Worm (Caenorhabditis elegans) whole organism, L1 larva: Measurements from ENCODE around the gene srj-52.

Source experiments
- aha-1 ChIP-seq: fragments of 150-350 bp; optimal IDR thresholded peaks from 2 replicates; lab custom pipeline; 2014; ENCODE audit warnings: missing biosample characterization, missing genetic modification characterization
- lsy-2 ChIP-seq, 2 experiments: fragments of 150-350 bp; optimal IDR thresholded peaks; 2 replicates each; lab custom pipeline; 2014; ENCODE audit warnings: missing biosample characterization in 2 of 2, missing genetic modification characterization in 2 of 2
- mab-9 ChIP-seq: fragments of 200-800 bp; sonication (Bioruptor generic); IDR thresholded peaks from 2 replicates; pipeline ENCODE4 v1.3.6; 2022; ENCODE audit warnings: missing genetic modification reagents, missing genetic modification characterization, missing compliant biosample characterization
- mdl-1 ChIP-seq, 2 experiments: fragments of 150-350 bp; optimal IDR thresholded peaks; 2 replicates each; lab custom pipeline; 2014 to 2017; ENCODE audit warnings: missing biosample characterization in 2 of 2, missing genetic modification characterization in 2 of 2, inconsistent platforms in 1 of 2
- mep-1 ChIP-seq: fragments of 150-350 bp; optimal IDR thresholded peaks from 2 replicates; lab custom pipeline; 2014; ENCODE audit warnings: missing biosample characterization, missing genetic modification characterization
- nhr-11 ChIP-seq: fragments of 150-350 bp; optimal IDR thresholded peaks from 2 replicates; lab custom pipeline; 2014; ENCODE audit warnings: missing biosample characterization, missing genetic modification characterization
- nhr-237 ChIP-seq: fragments of 150-350 bp; optimal IDR thresholded peaks from 2 replicates; lab custom pipeline; 2014; ENCODE audit warnings: missing biosample characterization, missing genetic modification characterization
- nhr-76 ChIP-seq: sonication (generic microtip); optimal IDR thresholded peaks from 2 replicates; lab custom pipeline; 2017; ENCODE audit warnings: missing biosample characterization, missing genetic modification characterization
- nhr-84 ChIP-seq: sonication (generic microtip); optimal IDR thresholded peaks from 2 replicates; lab custom pipeline; 2017; ENCODE audit warnings: missing biosample characterization, missing genetic modification characterization
- pqm-1 ChIP-seq: sonication (generic microtip); optimal IDR thresholded peaks from 3 replicates; lab custom pipeline; 2017; ENCODE audit warnings: missing biosample characterization, missing genetic modification characterization
- ztf-11 ChIP-seq, 2 experiments: sonication (generic microtip); optimal IDR thresholded peaks; 2 replicates each; lab custom pipeline; 2016 to 2017; ENCODE audit warnings: missing genetic modification characterization in 2 of 2, missing biosample characterization in 1 of 2, missing compliant biosample characterization in 1 of 2
- ztf-4 ChIP-seq: fragments of 150-350 bp; optimal IDR thresholded peaks from 2 replicates; lab custom pipeline; 2014; ENCODE audit warnings: missing biosample characterization, missing genetic modification characterization

- TF ChIP-seq nhr-76 (tag; lab: Kevin White, UChicago) (no peak), mab-9 (GFP tag; lab: Robert Waterston, UW) (no peak), nhr-237 (tag; lab: Kevin White, UChicago) (no peak), lsy-2 (tag; optimal IDR thresholded peaks at IDR 0.05; lab: Kevin White, UChicago) (no peak), ztf-4 (tag; lab: Kevin White, UChicago) (no peak), aha-1 (tag; lab: Kevin White, UChicago) (no peak), ztf-11 (tag; optimal IDR thresholded peaks at IDR 0.05; lab: Kevin White, UChicago) (no peak), mep-1 (tag; lab: Kevin White, UChicago) (no peak), mdl-1 (tag; optimal IDR thresholded peaks at IDR 0.05; lab: Kevin White, UChicago) (no peak), nhr-84 (tag; lab: Kevin White, UChicago) (no peak), nhr-11 (tag; lab: Kevin White, UChicago) (no peak), pqm-1 (no peak)
Measured at ce11 chrV:671342-671741, 24.5 kb downstream of the srj-52 start, which contains the start of gene sru-24.
